Fruit fly (Drosophila melanogaster) whole organism, larva: ENCODE data around the gene Alg2.

Experiments
- noc ChIP-seq: fragments of 200-800 bp; sonication (Bioruptor generic); optimal IDR thresholded peaks from 3 replicates; lab custom pipeline; 2019; ENCODE audit warnings: missing biosample characterization, mild to moderate bottlenecking, missing genetic modification characterization, moderate library complexity

Alg2 gene

DNA sequence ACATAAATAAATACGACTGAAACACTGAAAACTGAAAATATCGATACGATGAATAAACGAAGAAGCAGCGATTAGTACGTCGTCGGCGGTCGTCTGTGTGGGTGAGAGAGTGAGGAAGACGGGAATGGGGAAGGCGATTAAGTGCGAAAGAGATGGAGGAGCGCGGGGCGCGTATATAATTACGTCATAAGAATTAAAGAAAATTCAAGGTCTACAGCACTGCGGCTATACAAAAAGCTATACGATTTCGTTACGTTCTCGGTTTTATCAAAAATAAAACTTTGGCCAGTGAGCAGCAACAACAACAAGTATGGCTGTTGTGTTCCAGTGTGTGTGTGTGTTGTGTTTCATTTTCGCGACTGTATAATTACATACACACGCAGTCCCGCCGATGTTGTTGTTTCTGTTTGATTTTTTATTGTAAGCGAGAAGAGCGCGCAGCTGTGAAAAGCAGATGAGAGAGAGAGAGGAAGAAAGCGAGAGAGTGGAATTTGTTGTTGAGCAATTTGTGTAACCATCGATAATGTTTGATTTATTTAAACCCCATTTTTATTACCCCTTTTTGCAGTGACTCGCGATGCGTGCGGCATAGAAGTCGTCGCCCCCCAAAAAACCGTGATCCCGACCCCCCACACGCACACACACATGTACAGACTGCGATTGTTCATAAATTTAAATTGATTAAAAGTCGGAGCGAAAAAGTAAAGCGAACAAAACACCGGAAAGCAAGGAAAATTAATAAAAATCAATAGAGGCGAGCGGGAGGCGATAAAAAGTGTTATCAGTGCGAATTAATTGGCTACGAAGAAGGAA is 5.7 kb downstream of the Alg2 start:
- peak; percentile 60 for TF ChIP-seq noc

DNA sequence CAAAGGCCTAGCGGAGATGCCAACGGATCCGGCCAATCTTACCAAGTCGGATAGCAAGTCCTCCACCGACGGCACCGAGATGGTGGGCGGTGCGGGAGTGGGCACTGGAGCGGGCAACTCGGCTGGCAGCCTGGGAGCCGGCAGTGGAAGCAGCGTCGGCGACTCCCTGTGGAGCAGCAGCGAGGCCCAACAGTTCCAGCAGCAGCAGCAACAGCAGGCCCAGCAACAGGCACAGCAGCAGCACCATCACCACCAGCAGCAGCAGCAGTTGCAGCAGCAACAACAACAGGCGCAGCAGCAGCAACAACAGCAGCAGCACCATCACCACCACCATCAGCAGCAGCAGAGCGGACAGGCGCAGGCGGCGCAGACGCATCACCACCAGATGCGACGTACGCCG is 6.8 kb downstream of the Alg2 start:
- TF ChIP-seq noc: no peak

DNA sequence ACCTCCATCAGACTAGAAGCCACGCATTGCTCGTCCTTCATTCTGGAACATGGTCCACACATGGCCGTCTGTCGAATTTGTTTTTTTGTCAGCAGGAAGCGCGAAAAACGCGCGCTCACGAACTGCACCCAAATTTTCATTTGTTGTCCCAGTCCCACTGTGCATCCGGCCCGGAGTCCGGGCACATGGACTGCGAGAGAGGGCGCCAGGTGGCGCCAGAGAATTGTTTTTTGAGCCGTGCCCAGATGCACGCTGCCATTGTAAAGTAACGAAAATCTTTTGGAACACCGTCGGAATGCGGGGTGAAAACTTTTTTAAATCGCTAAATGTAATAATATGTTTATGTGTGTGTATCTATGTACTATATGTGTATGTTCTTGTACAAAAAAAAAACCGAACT is 14.0 kb downstream of the Alg2 start:
- TF ChIP-seq noc: no peak

DNA sequence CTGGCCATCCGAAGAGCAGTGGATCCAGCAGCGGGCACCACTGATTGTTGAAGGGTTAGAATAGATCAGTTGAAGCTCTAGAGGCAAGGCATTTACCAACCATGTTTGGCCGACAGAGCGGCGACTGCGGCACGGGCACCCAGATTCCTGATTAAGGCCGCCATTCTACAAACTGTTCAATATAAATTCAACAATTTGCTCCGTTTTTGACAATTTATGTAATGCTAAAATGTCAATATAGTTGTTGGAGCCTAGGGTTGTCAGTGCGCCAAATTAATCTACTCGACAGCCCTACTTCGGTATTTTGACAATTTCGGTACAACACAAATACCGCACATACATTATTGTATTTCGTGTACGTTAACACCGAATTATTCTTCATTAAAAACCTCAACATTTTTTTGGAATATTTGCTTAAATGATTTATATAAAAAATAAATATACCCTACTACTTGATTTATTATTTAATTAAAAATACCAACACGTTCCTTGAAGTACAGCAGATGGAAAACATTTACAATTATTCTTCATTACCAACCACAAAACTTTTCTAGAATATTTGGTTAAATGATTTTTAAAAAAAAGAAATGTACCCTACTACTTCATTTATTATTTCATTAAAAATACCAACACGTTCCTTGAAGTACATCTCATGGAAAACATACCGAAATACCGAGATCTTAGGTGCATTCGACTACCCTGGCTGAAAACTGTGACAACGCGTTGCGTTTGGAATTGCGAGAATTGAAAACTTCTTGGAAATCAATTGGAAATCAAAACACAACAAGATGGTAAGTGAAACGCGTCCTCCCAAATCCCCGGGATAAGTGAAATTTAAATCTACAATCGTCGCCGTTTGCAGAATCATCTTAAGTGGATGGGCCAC is 15.9 kb downstream of the Alg2 start, which contains the start of the genes ND-30 and CG15812:
Gene ND-30, minus strand, starts transcription at position 270 of the 886 bp plus-strand sequence.
Gene CG15812, plus strand, starts transcription at position 683 of the 886 bp plus-strand sequence.
- TF ChIP-seq noc: no peak

DNA sequence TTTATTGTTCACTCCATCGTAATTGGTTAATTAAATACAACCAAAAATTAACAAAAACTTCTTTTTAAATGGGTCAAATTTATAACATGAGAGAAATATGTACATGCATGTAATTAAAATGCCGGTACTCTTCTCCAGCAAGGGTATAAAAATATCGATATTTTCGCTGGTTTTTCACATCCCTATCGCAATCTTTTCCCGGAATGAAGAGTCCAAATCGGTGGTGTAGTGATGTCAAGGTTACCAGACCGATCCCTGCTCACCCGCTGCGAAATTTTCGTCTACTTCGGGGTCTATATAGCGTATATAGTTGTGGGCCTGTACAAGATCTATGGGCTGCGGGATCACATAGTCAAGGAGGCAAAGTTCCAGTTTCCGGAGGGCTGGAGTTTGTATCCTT is 18.4 kb downstream of the Alg2 start, which contains the start of gene rasp:
Gene rasp, plus strand, starts transcription at position 213 of the 400 bp plus-strand sequence.
- TF ChIP-seq noc: no peak

DNA sequence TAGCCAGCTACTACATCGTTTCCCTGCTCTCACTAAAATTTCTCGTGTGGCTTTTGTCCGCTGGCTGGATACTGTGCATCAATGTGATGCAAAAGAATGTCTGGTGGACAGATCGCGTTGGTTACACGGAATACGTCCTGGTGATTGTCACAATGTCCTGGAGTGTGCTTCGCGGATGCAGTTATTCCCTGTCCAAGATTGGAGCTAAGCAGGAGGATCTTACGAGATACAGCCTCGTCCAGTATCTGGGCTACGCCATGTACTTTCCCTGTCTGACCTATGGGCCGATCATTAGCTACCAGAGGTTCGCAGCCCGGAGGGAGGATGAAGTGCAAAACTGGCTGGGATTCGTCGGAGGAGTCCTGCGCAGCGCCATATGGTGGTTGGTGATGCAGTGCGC is 19.0 kb downstream of the Alg2 start:
- TF ChIP-seq noc: no peak

DNA sequence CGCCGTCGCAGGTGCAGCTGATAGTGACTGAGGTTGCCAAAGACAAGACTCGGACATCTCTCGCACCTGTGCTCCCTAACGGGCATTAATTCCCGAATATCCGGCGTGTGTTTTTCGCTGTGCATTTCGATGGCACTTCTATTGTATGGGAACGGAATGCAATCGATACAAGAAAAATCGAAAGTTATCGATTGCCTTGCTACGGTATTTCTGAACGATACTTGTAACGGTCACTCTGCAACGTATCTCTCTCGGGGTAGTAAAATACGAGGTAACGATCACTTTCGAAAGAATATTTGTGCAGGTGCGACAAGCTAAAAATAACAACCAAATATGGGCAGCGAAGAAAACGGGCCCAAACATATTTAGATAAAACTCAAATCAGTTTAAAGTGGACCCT is 21.3 kb downstream of the Alg2 start, which contains the start of gene CG32280:
Gene CG32280, plus strand, starts transcription at position 231 of the 400 bp plus-strand sequence.
- TF ChIP-seq noc: peak; percentile 36

DNA sequence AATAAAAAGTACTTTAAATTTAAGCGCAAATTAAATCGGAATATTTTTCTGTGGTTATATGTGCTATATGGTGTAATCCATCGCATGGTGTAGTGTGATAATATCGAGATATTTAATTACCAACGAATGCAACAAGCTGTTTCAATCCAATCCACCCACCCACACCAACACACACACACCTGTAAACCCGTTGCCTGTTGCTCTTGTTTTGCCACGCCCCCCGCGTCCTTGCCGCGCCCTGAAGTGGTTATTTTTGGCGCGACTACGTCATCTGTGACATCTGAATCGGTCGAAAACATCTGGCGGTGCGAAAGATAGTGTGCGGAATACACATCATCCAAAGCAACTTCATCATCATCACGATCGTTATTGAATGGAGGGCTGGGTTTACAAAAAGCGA is 21.8 kb downstream of the Alg2 start:
- no peak for TF ChIP-seq noc

DNA sequence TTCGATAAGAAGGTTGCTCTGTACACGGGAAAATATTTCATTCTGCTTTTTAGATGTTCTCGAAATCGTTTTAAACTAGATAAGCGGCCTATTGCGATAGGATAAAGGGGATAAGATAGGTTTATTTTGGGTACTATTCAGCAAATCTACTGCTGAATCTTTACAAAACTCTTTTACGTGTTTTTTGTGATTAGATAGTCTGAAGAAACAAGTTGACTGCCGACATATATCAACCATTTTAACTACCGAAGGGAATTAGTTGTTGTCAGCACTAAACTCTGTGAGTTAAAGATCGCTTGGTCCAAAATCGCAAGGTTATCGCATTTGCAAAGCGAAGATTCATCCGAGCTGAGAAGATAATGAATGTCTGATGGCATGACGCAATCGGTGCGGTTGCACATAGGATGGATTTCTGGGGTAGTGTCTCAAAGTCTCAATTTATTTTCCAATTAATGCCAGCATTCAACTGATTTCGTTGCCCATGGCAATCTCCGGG is 22.6 kb downstream of the Alg2 start, which contains the start of gene Asciz:
Gene Asciz, minus strand, starts transcription at position 51 of the 496 bp plus-strand sequence.
- no peak for TF ChIP-seq noc

DNA sequence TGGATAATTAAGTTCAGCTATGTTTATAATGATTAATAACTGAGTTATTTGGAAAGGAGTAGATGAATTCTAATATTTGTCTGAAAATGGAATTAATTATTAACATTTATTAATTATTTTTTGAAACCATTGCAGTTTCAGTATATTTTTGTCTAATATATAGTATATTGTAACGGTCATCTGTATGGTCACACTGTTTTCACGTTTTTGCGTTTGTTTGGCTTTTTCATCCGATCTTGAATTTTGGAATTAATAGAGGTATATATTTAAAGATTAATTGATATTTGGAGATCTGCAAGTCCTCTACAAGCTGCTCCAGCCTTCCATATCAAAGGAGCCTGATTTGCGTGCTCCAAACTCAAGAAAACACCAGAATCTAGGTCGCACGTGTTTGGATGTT is 25.5 kb downstream of the Alg2 start, which contains the start of the genes CG32278 and CG32281:
Gene CG32278, plus strand, starts transcription at position 180 of the 400 bp plus-strand sequence.
Gene CG32281, plus strand, starts transcription at position 269 of the 400 bp plus-strand sequence.
- no peak for TF ChIP-seq noc

DNA sequence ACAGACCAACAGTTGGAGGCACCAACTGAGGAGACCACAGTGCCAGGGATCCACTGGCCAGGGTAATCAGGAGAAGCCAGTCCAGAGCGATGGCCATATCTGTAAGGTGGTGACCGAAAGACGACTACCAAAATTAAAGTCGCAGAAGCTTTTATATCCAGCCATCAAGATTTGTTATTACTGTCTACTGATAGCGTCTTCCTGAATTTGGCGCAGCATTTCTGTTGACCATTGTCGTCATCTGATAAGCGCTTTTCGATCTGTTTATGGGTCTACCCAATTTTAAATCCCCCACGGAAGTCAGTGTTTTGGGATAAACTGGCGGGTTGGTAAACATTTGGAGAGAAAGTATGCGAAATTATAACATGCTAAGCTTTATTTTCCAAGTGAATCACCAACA is 28.8 kb downstream of the Alg2 start, which contains the start of gene CG14963:
Gene CG14963, minus strand, starts transcription at position 101 of the 400 bp plus-strand sequence.
- TF ChIP-seq noc: no peak

DNA sequence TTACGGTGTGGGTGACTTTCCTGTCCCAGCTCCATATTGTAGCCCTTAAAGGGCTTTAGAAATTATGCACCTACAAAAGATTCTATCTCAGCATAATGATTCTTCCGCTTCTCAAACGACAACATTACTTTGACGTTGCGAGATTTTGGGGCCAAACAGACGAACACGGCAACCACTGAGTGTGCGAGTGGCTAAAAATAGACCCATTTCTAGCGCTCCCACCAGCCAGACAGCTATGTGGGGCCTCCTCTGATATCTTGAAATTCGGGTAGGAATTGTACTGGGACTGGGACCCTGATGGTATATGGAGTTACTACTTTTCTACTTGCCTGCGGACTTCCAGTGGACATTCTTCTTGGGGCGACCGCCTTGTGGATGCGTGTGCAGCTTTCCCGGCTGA is 34.3 kb downstream of the Alg2 start:
- TF ChIP-seq noc: no peak

DNA sequence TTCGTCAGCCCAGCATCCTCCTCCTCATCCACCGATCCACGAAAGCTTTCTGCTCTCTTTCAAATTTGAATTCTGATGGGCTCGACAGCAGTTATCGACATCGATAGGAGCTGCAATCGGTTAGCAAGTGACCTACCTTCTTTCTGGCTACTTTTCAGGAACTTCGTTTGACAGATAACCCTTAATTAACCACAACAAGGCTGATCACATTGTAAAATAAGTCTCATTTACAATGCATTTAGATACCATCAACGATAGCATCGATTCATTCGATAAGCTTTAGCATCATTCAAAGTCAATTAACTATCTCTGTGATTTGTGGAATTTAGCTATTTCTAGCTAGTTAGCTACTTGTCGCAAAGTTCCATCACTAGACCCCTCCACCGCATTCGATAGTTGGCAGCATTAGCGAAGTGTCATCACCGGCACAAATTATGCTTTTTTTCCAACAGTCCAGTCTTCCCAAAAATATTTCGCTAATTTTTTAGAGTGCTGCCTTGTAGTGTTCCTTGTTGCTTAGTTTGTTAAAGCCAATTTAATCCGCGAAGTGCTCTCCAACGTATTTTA is 35.0 kb downstream of the Alg2 start, which contains the start of the genes MnM and Girdin:
Gene MnM, minus strand, starts transcription at position 51 of the 567 bp plus-strand sequence.
Gene Girdin, plus strand, starts transcription at position 401 of the 567 bp plus-strand sequence.
- no peak for TF ChIP-seq noc

DNA sequence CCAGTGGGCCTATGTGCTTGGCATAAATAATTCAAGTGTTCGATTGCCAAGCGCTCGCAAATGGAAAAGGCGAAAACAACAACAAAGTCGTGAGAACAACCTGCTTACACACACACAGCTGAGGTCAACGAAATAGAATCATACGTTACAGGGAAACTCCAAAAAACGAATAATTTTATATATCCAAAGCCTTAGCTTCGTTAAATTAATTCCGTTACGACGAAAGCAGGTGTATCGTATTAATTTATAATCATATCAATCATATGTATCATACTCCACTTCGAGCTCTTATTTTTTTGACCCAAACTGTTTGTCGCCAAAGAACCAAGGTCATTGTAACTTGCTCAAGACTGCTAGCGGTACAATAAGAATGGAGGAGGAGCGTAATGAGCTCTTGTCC is 35.9 kb downstream of the Alg2 start:
- peak; percentile 84 for TF ChIP-seq noc

DNA sequence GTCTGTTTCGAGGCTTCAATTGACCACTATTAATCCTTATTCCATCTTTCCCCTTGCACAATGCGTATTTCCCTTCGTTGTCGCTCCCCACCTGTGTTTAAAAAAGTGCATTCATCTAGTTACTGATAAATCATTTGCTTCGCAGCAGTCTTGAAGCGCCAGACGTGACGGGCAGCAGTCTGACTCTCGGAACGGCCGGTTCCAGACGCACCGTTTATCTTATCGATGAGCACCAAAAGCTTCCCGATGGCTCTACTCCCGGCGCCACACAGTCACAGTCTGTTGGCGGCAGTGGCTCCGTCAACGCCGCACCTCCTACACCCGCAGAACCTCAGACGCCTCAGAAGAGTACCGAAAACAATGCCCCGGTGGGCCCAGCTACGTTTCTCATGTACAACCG is 40.5 kb downstream of the Alg2 start, which contains the start of gene CG42494:
Gene CG42494, plus strand, starts transcription at position 301 of the 400 bp plus-strand sequence.
- no peak for TF ChIP-seq noc

DNA sequence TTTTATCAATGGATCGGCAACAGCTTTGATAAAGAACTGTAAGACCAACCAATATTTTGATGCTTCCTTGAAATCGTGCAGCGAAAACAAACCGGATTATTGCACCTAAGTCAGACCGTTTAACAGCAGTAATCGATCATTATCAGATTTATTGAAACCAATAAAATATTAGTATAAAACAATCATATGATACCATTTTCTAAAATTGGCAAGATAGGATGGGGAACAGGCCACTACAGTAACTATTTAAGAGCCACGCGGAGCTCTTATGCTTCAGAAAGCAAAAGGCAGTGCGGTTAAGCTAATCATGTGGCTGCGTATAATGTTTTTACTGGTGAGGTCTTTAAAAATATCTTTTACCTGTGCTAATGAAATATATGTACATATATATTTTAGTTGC is 42.8 kb downstream of the Alg2 start, which contains the start of gene CG32284:
Gene CG32284, plus strand, starts transcription at position 301 of the 400 bp plus-strand sequence.
- TF ChIP-seq noc: no peak
